Worm (Caenorhabditis elegans) whole organism, young adult: ENCODE results near the gene R74.8.

Experiments
- B0035.1 ChIP-seq: sonication (generic microtip); optimal IDR thresholded peaks from 2 replicates; lab custom pipeline; 2016; ENCODE audit warnings: missing genetic modification characterization, mild to moderate bottlenecking, missing compliant biosample characterization, missing genotype, missing genetic modification reagents
- B0336.3 ChIP-seq: fragments of 200-800 bp; sonication (Bioruptor generic); IDR thresholded peaks from 2 replicates; pipeline ENCODE4 v1.3.6; 2022; ENCODE audit warnings: missing genetic modification characterization, missing compliant biosample characterization
- D2030.7 ChIP-seq: fragments of 200-800 bp; sonication (Bioruptor generic); IDR thresholded peaks from 2 replicates; pipeline ENCODE4 v1.3.6; 2022; ENCODE audit warnings: missing genetic modification reagents, missing genetic modification characterization, missing compliant biosample characterization
- F10E7.11 ChIP-seq: sonication (generic microtip); optimal IDR thresholded peaks from 2 replicates; lab custom pipeline; 2017; ENCODE audit warnings: mild to moderate bottlenecking, missing genetic modification characterization, moderate library complexity, missing compliant biosample characterization
- F22D6.2 ChIP-seq: sonication (generic microtip); optimal IDR thresholded peaks from 2 replicates; lab custom pipeline; 2016; ENCODE audit warnings: mild to moderate bottlenecking, missing genetic modification characterization, missing compliant biosample characterization
- F39B2.1 ChIP-seq: fragments of 200-800 bp; sonication (Bioruptor generic); IDR thresholded peaks from 2 replicates; pipeline ENCODE4 v1.3.6; 2022; ENCODE audit warnings: missing genetic modification reagents, missing genetic modification characterization, missing compliant biosample characterization
- T07F8.4 ChIP-seq: sonication (generic microtip); optimal IDR thresholded peaks from 2 replicates; lab custom pipeline; 2016; ENCODE audit warnings: mild to moderate bottlenecking, missing genetic modification characterization, moderate library complexity, missing compliant biosample characterization
- T26A5.8 ChIP-seq: sonication (generic microtip); optimal IDR thresholded peaks from 2 replicates; lab custom pipeline; 2016; ENCODE audit warnings: missing genetic modification characterization, missing compliant biosample characterization
- Y53G8AR.9 ChIP-seq: fragments of 200-800 bp; sonication (Bioruptor generic); conservative IDR thresholded peaks from 2 replicates; pipeline ENCODE4 v1.3.6; 2022; ENCODE audit warnings: missing genetic modification reagents, missing genetic modification characterization, missing compliant biosample characterization
- Y56A3A.18 ChIP-seq: fragments of 200-800 bp; sonication (Bioruptor generic); IDR thresholded peaks from 2 replicates; pipeline ENCODE4 v1.3.6; 2022; ENCODE audit warnings: missing genetic modification reagents, missing genetic modification characterization, missing compliant biosample characterization
- Y67H2A.10 ChIP-seq: fragments of 200-800 bp; sonication (Bioruptor generic); conservative IDR thresholded peaks from 2 replicates; pipeline ENCODE4 v1.3.6; 2022; ENCODE audit warnings: missing genetic modification reagents, missing genetic modification characterization, missing compliant biosample characterization
- Y95B8A.8 ChIP-seq: fragments of 200-800 bp; sonication (Bioruptor generic); IDR thresholded peaks from 2 replicates; pipeline ENCODE4 v1.3.6; 2022; ENCODE audit warnings: missing genetic modification reagents, missing genetic modification characterization, missing compliant biosample characterization
- ZK185.1 ChIP-seq: sonication (generic microtip); optimal IDR thresholded peaks from 2 replicates; lab custom pipeline; 2016; ENCODE audit warnings: mild to moderate bottlenecking, missing genetic modification characterization, missing compliant biosample characterization; ENCODE audit not compliant: poor library complexity, severe bottlenecking
- ama-1 ChIP-seq, 3 experiments: fragments of 150-350 bp in 1 of 3; sonication (generic microtip) in 2 of 3; optimal IDR thresholded peaks; 2 replicates each; lab custom pipeline; 2014 to 2018; ENCODE audit warnings: missing biosample characterization in 2 of 3, missing genetic modification characterization in 2 of 3, missing genetic modification reagents in 2 of 3
- aptf-2 ChIP-seq: fragments of 200-800 bp; sonication (Bioruptor generic); conservative IDR thresholded peaks from 2 replicates; pipeline ENCODE4 v1.3.6; 2022; ENCODE audit warnings: missing genetic modification reagents, missing genetic modification characterization, missing compliant biosample characterization
- aptf-3 ChIP-seq: fragments of 200-800 bp; sonication (Bioruptor generic); IDR thresholded peaks from 2 replicates; pipeline ENCODE4 v1.3.6; 2022; ENCODE audit warnings: missing genetic modification characterization, missing compliant biosample characterization
- attf-6 ChIP-seq: fragments of 200-800 bp; sonication (Bioruptor generic); IDR thresholded peaks from 2 replicates; pipeline ENCODE4 v1.3.6; 2022; ENCODE audit warnings: missing genetic modification reagents, missing genetic modification characterization, missing compliant biosample characterization
- bed-1 ChIP-seq: fragments of 200-800 bp; sonication (Bioruptor generic); IDR thresholded peaks from 2 replicates; pipeline ENCODE4 v1.3.6; 2022; ENCODE audit warnings: missing genetic modification reagents, missing genetic modification characterization, missing compliant biosample characterization
- ceh-100 ChIP-seq: fragments of 200-800 bp; sonication (Bioruptor generic); IDR thresholded peaks from 2 replicates; pipeline ENCODE4 v1.3.6; 2022; ENCODE audit warnings: missing genetic modification reagents, missing genetic modification characterization, missing compliant biosample characterization
- ceh-40 ChIP-seq: fragments of 200-800 bp; sonication (Bioruptor generic); IDR thresholded peaks from 2 replicates; pipeline ENCODE4 v1.3.6; 2022; ENCODE audit warnings: missing genetic modification characterization, missing compliant biosample characterization
- dox-1 ChIP-seq: fragments of 200-800 bp; sonication (Bioruptor generic); IDR thresholded peaks from 2 replicates; pipeline ENCODE4 v1.3.6; 2022; ENCODE audit warnings: missing genetic modification reagents, missing genetic modification characterization, missing compliant biosample characterization
- egl-18 ChIP-seq: fragments of 200-800 bp; sonication (Bioruptor generic); IDR thresholded peaks from 2 replicates; pipeline ENCODE4 v1.3.6; 2022; ENCODE audit warnings: missing genetic modification reagents, missing genetic modification characterization, missing compliant biosample characterization
- hlh-12 ChIP-seq: sonication (generic microtip); optimal IDR thresholded peaks from 2 replicates; lab custom pipeline; 2016; ENCODE audit warnings: missing genetic modification characterization, missing compliant biosample characterization
- hlh-26 ChIP-seq: fragments of 200-800 bp; sonication (Bioruptor generic); conservative IDR thresholded peaks from 2 replicates; pipeline ENCODE4 v1.3.6; 2022; ENCODE audit warnings: missing genetic modification reagents, missing genetic modification characterization, missing compliant biosample characterization
- hsf-1 ChIP-seq: fragments of 200-800 bp; sonication (Bioruptor generic); IDR thresholded peaks from 2 replicates; pipeline ENCODE4 v1.3.6; 2022; ENCODE audit warnings: missing genetic modification reagents, missing genetic modification characterization, missing compliant biosample characterization
- lag-1 ChIP-seq: fragments of 200-800 bp; sonication (Bioruptor generic); IDR thresholded peaks from 2 replicates; pipeline ENCODE4 v1.3.6; 2022; ENCODE audit warnings: missing genetic modification reagents, missing genetic modification characterization, missing compliant biosample characterization
- let-526 ChIP-seq: fragments of 200-800 bp; sonication (Bioruptor generic); IDR thresholded peaks from 2 replicates; pipeline ENCODE4 v1.3.6; 2022; ENCODE audit warnings: missing genetic modification reagents, missing genetic modification characterization, missing compliant biosample characterization
- lin-26 ChIP-seq: fragments of 200-800 bp; sonication (Bioruptor generic); IDR thresholded peaks from 2 replicates; pipeline ENCODE4 v1.3.6; 2022; ENCODE audit warnings: missing genetic modification reagents, missing genetic modification characterization, missing compliant biosample characterization
- lin-35 ChIP-seq, 3 experiments: fragments of 150-350 bp in 2 of 3; sonication (generic microtip) in 1 of 3; optimal IDR thresholded peaks; 2 replicates each; lab custom pipeline; 2014 to 2018; ENCODE audit warnings: missing biosample characterization in 3 of 3, missing genetic modification characterization in 3 of 3, missing genetic modification reagents in 3 of 3
- lin-54 ChIP-seq: fragments of 200-800 bp; sonication (Bioruptor generic); optimal IDR thresholded peaks from 2 replicates; lab custom pipeline; 2018; ENCODE audit warnings: mild to moderate bottlenecking, missing genetic modification characterization, missing compliant biosample characterization
- lsy-27 ChIP-seq: sonication (generic microtip); optimal IDR thresholded peaks from 2 replicates; lab custom pipeline; 2017; ENCODE audit warnings: missing genetic modification characterization, mild to moderate bottlenecking, missing compliant biosample characterization, antibody characterized with exemption, missing genotype, borderline replicate concordance; ENCODE audit not compliant: insufficient read depth
- madf-10 ChIP-seq: sonication (generic microtip); optimal IDR thresholded peaks from 2 replicates; lab custom pipeline; 2016; ENCODE audit warnings: mild to moderate bottlenecking, missing genetic modification characterization, missing compliant biosample characterization
- madf-6 ChIP-seq: fragments of 200-800 bp; sonication (Bioruptor generic); IDR thresholded peaks from 2 replicates; pipeline ENCODE4 v1.3.6; 2022; ENCODE audit warnings: missing genetic modification reagents, missing genetic modification characterization, missing compliant biosample characterization
- mxl-1 ChIP-seq: sonication (generic microtip); optimal IDR thresholded peaks from 2 replicates; lab custom pipeline; 2016; ENCODE audit warnings: missing genetic modification characterization, missing compliant biosample characterization
- nfyb-1 ChIP-seq: fragments of 200-800 bp; sonication (Bioruptor generic); IDR thresholded peaks from 2 replicates; pipeline ENCODE4 v1.3.6; 2022; ENCODE audit warnings: missing genetic modification reagents, missing genetic modification characterization, missing compliant biosample characterization
- nhr-27 ChIP-seq: fragments of 200-800 bp; sonication (Bioruptor generic); optimal IDR thresholded peaks from 2 replicates; lab custom pipeline; 2018; ENCODE audit warnings: mild to moderate bottlenecking, missing genetic modification characterization, moderate library complexity, missing compliant biosample characterization
- nhr-90 ChIP-seq: sonication (generic microtip); optimal IDR thresholded peaks from 2 replicates; lab custom pipeline; 2016; ENCODE audit warnings: missing genotype, mild to moderate bottlenecking, missing genetic modification characterization, missing compliant biosample characterization
- pbrm-1 ChIP-seq: fragments of 200-800 bp; sonication (Bioruptor generic); IDR thresholded peaks from 2 replicates; pipeline ENCODE4 v1.3.6; 2022; ENCODE audit warnings: missing genetic modification reagents, missing genetic modification characterization, missing compliant biosample characterization
- repo-1 ChIP-seq: sonication (generic microtip); optimal IDR thresholded peaks from 2 replicates; lab custom pipeline; 2017; ENCODE audit warnings: mild to moderate bottlenecking, missing genetic modification characterization, missing compliant biosample characterization
- snpc-1.3 ChIP-seq: sonication (generic microtip); optimal IDR thresholded peaks from 2 replicates; lab custom pipeline; 2017; ENCODE audit warnings: missing genetic modification characterization, mild to moderate bottlenecking, missing compliant biosample characterization, antibody characterized with exemption, moderate library complexity, missing genotype, missing genetic modification reagents; ENCODE audit not compliant: insufficient read depth
- snpc-4 ChIP-seq, 5 experiments: fragments of 150-350 bp in 1 of 5; sonication (generic microtip) in 4 of 5; optimal IDR thresholded peaks; 2 replicates each; lab custom pipeline; 2014 to 2018; ENCODE audit warnings: missing genetic modification characterization in 5 of 5, missing biosample characterization in 3 of 5, antibody characterized with exemption in 2 of 5, mild to moderate bottlenecking in 2 of 5, missing compliant biosample characterization in 2 of 5, missing genotype in 2 of 5, moderate library complexity in 2 of 5, missing genetic modification reagents in 1 of 5
- somi-1 ChIP-seq: fragments of 200-800 bp; sonication (Bioruptor generic); optimal IDR thresholded peaks from 2 replicates; lab custom pipeline; 2018; ENCODE audit warnings: mild to moderate bottlenecking, missing genetic modification characterization, missing compliant biosample characterization
- tbp1 ChIP-seq: fragments of 200-800 bp; sonication (Bioruptor generic); optimal IDR thresholded peaks from 2 replicates; lab custom pipeline; 2018; ENCODE audit warnings: mild to moderate bottlenecking, missing genetic modification characterization, missing compliant biosample characterization
- tlf-1 ChIP-seq: fragments of 200-800 bp; sonication (Bioruptor generic); optimal IDR thresholded peaks from 2 replicates; lab custom pipeline; 2018; ENCODE audit warnings: mild to moderate bottlenecking, missing genetic modification characterization, missing compliant biosample characterization
- unc-130 ChIP-seq: sonication (generic microtip); optimal IDR thresholded peaks from 2 replicates; lab custom pipeline; 2016; ENCODE audit warnings: missing genetic modification reagents, missing genetic modification characterization, missing compliant biosample characterization
- unc-62 ChIP-seq: fragments of 150-350 bp; optimal IDR thresholded peaks from 2 replicates; lab custom pipeline; 2014; ENCODE audit warnings: missing biosample characterization, missing genetic modification reagents, missing genetic modification characterization
- xnd-1 ChIP-seq: sonication (generic microtip); optimal IDR thresholded peaks from 2 replicates; lab custom pipeline; 2016; ENCODE audit warnings: missing genotype, missing genetic modification reagents, missing genetic modification characterization, missing compliant biosample characterization

The R74.8 gene

DNA sequence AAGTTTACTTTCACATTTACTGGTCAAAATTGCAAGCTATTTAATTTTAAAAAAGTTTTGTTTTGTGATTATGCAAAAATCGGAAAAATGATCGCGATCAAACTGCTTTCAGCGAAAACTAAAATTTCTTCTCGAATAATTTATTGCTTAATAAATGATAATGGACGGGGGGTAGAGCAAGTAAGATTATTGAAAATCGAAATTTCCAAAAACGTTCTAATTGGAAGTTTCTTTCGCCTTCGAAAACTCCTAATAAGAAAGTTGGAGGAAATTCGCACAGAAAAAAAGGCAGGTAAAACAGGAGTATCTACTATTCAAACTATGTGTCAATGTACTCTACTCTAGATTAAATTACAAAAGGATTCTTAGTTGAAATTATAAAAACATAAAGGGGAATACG lies 33.9 kb upstream of the R74.8 start (continued):
- TF ChIP-seq aptf-2 (GFP tag; lab: Robert Waterston, UW) (no peak), dox-1 (GFP tag; lab: Robert Waterston, UW) (peak; percentile 3; the same call in 1 of the 2 replicates), D2030.7 (peak; percentile 63), ceh-40 (no peak), F10E7.11 (tag; lab: Kevin White, UChicago) (peak; percentile 79), B0336.3 (GFP tag; lab: Robert Waterston, UW) (peak; percentile 69), aptf-3 (GFP tag; lab: Robert Waterston, UW) (peak; percentile 76; the same call in 1 of the 2 replicates), ZK185.1 (tag; lab: Kevin White, UChicago) (no peak), F39B2.1 (GFP tag; lab: Robert Waterston, UW) (peak; percentile 9; the same call in 1 of the 2 replicates), unc-130 (GFP tag; lab: Kevin White, UChicago) (peak; percentile 69), T07F8.4 (no peak), attf-6 (GFP tag; lab: Robert Waterston, UW) (0 out of 2 replicates have a peak, but pooled peaks have one; percentile 29), lin-35 (GFP tag; optimal IDR thresholded peaks at IDR 0.05; lab: Kevin White, UChicago) (no peak), nfyb-1 (GFP tag; lab: Robert Waterston, UW) (peak; percentile 47; the same call in 1 of the 2 replicates), tbp1 (GFP tag; lab: Kevin White, UChicago) (peak; percentile 47), nhr-90 (tag; lab: Kevin White, UChicago) (no peak), xnd-1 (tag; lab: Kevin White, UChicago) (peak; percentile 52), tlf-1 (GFP tag; lab: Kevin White, UChicago) (peak; percentile 72), egl-18 (GFP tag; lab: Robert Waterston, UW) (no peak), mxl-1 (tag; lab: Kevin White, UChicago) (no peak), bed-1 (GFP tag; lab: Robert Waterston, UW) (no peak), let-526 (GFP tag; lab: Robert Waterston, UW) (no peak), Y56A3A.18 (GFP tag; lab: Robert Waterston, UW) (no peak), hlh-12 (tag; lab: Kevin White, UChicago) (no peak), lin-54 (GFP tag; lab: Kevin White, UChicago) (peak; percentile 52), madf-6 (GFP tag; lab: Robert Waterston, UW) (peak; percentile 68), hsf-1 (GFP tag; lab: Robert Waterston, UW) (peak; percentile 77), madf-10 (no peak), nhr-27 (tag; lab: Kevin White, UChicago) (no peak), F22D6.2 (tag; lab: Kevin White, UChicago) (no peak), B0035.1 (no peak), T26A5.8 (tag; lab: Kevin White, UChicago) (peak; percentile 15), Y67H2A.10 (GFP tag; lab: Robert Waterston, UW) (no peak), ama-1 (optimal IDR thresholded peaks at IDR 0.05; lab: Kevin White, UChicago) (no peak), ama-1 (GFP tag; optimal IDR thresholded peaks at IDR 0.05; lab: Kevin White, UChicago) (peak in 1 of 2 experiments; percentile 81), ceh-100 (GFP tag; lab: Robert Waterston, UW) (peak; percentile 32; the same call in 1 of the 2 replicates), snpc-4 (GFP tag; optimal IDR thresholded peaks at IDR 0.05; lab: Kevin White, UChicago) (no peak), snpc-4 (tag; optimal IDR thresholded peaks at IDR 0.05; lab: Kevin White, UChicago) (peak in 3 of 4 experiments; percentile 9 to 49 (median 48)), somi-1 (GFP tag; lab: Kevin White, UChicago) (no peak), snpc-1.3 (tag; lab: Kevin White, UChicago) (peak; percentile 77), lsy-27 (tag; lab: Kevin White, UChicago) (no peak), lag-1 (GFP tag; lab: Robert Waterston, UW) (no peak), Y95B8A.8 (0 out of 2 replicates have a peak, but pooled peaks have one; percentile 15), Y53G8AR.9 (GFP tag; lab: Robert Waterston, UW) (peak; percentile 89), lin-26 (GFP tag; lab: Robert Waterston, UW) (no peak; the same call in 1 of the 2 replicates), pbrm-1 (0 out of 2 replicates have a peak, but pooled peaks have one; percentile 36), unc-62 (GFP tag; lab: Kevin White, UChicago) (no peak), repo-1 (peak; percentile 82), hlh-26 (GFP tag; lab: Robert Waterston, UW) (no peak)
